Fruit fly (Drosophila melanogaster) whole organism, pupa: Measurements from ENCODE around the gene CG9616.
A peak's percentile ranks its signal among the peaks of the same experiment; 100 is the strongest.

Experiments used
- CG10348 ChIP-seq: fragments of 200-800 bp; sonication (Bioruptor generic); IDR thresholded peaks from 2 replicates; pipeline ENCODE4 v1.3.6; 2022; ENCODE audit warnings: missing biosample characterization, missing genetic modification characterization
- CG12605 ChIP-seq: fragments of 200-800 bp; sonication (Bioruptor generic); IDR thresholded peaks from 2 replicates; pipeline ENCODE4 v1.3.6; 2022; ENCODE audit warnings: missing biosample characterization, missing genetic modification characterization
- CG13204 ChIP-seq: fragments of 200-800 bp; sonication (Bioruptor generic); optimal IDR thresholded peaks from 2 replicates; lab custom pipeline; 2018; ENCODE audit warnings: missing biosample characterization, mild to moderate bottlenecking, missing genetic modification characterization, moderate library complexity
- CG14655 ChIP-seq: fragments of 200-800 bp; sonication (Bioruptor generic); optimal IDR thresholded peaks from 3 replicates; lab custom pipeline; 2017; ENCODE audit warnings: mild to moderate bottlenecking, missing biosample characterization, missing genetic modification reagents, missing genetic modification characterization
- CG15710 ChIP-seq: fragments of 200-800 bp; sonication (Bioruptor generic); optimal IDR thresholded peaks from 2 replicates; lab custom pipeline; 2018; ENCODE audit warnings: missing biosample characterization, mild to moderate bottlenecking, missing genetic modification characterization, moderate library complexity
- CG17806 ChIP-seq: fragments of 200-800 bp; sonication (Bioruptor generic); optimal IDR thresholded peaks from 2 replicates; lab custom pipeline; 2018; ENCODE audit warnings: missing biosample characterization, mild to moderate bottlenecking, missing genetic modification characterization, moderate library complexity
- CG32121 ChIP-seq: fragments of 200-800 bp; sonication (Bioruptor generic); IDR thresholded peaks from 2 replicates; pipeline ENCODE4 v1.3.6; 2022; ENCODE audit warnings: missing biosample characterization, missing genetic modification characterization
- CG34367 ChIP-seq: fragments of 200-800 bp; sonication (Bioruptor generic); optimal IDR thresholded peaks from 2 replicates; lab custom pipeline; 2018; ENCODE audit warnings: missing biosample characterization, mild to moderate bottlenecking, missing genetic modification characterization
- CG4496 ChIP-seq: fragments of 200-800 bp; sonication (Bioruptor generic); IDR thresholded peaks from 3 replicates; pipeline ENCODE4 v1.3.6; 2022; ENCODE audit warnings: missing biosample characterization, missing genetic modification characterization
- CG8159 ChIP-seq: fragments of 200-800 bp; sonication (Bioruptor generic); optimal IDR thresholded peaks from 3 replicates; lab custom pipeline; 2018; ENCODE audit warnings: missing biosample characterization, mild to moderate bottlenecking, missing genetic modification characterization, moderate library complexity
- CG8301 ChIP-seq: fragments of 200-800 bp; sonication (Bioruptor generic); optimal IDR thresholded peaks from 2 replicates; lab custom pipeline; 2018; ENCODE audit warnings: missing biosample characterization, mild to moderate bottlenecking, missing genetic modification characterization
- CG9948 ChIP-seq: fragments of 200-800 bp; sonication (Bioruptor generic); optimal IDR thresholded peaks from 2 replicates; lab custom pipeline; 2018; ENCODE audit warnings: missing biosample characterization, mild to moderate bottlenecking, missing genetic modification characterization, moderate library complexity
- D1 ChIP-seq: fragments of 200-800 bp; sonication (Bioruptor generic); optimal IDR thresholded peaks from 2 replicates; lab custom pipeline; 2018; ENCODE audit warnings: missing biosample characterization, mild to moderate bottlenecking, missing genetic modification characterization, moderate library complexity
- EcR ChIP-seq: fragments of 200-800 bp; sonication (Bioruptor generic); optimal IDR thresholded peaks from 3 replicates; lab custom pipeline; 2019; ENCODE audit warnings: missing biosample characterization, missing genetic modification characterization, mild to moderate bottlenecking, moderate library complexity, missing genetic modification reagents
- Ets98B ChIP-seq: fragments of 200-800 bp; sonication (Bioruptor generic); IDR thresholded peaks from 2 replicates; pipeline ENCODE4 v1.3.6; 2022; ENCODE audit warnings: missing biosample characterization, missing genetic modification characterization
- Pif1A ChIP-seq: fragments of 200-800 bp; sonication (Bioruptor generic); optimal IDR thresholded peaks from 3 replicates; lab custom pipeline; 2016; ENCODE audit warnings: missing biosample characterization, missing genetic modification characterization
- Pif1B ChIP-seq: fragments of 200-800 bp; sonication (Bioruptor generic); optimal IDR thresholded peaks from 3 replicates; lab custom pipeline; 2016; ENCODE audit warnings: missing biosample characterization, missing genetic modification characterization
- Snoo ChIP-seq: fragments of 200-800 bp; sonication (Bioruptor generic); optimal IDR thresholded peaks from 3 replicates; lab custom pipeline; 2017; ENCODE audit warnings: missing biosample characterization, mild to moderate bottlenecking, missing genetic modification characterization, inconsistent platforms
- fd96Ca ChIP-seq: fragments of 200-800 bp; sonication (Bioruptor generic); IDR thresholded peaks from 3 replicates; pipeline ENCODE4 v1.3.6; 2022; ENCODE audit warnings: missing biosample characterization, missing genetic modification characterization
- gl ChIP-seq: fragments of 200-800 bp; sonication (Bioruptor generic); optimal IDR thresholded peaks from 2 replicates; lab custom pipeline; 2018; ENCODE audit warnings: missing biosample characterization, mild to moderate bottlenecking, missing genetic modification characterization
- rn ChIP-seq: fragments of 200-800 bp; sonication (Bioruptor generic); IDR thresholded peaks from 2 replicates; pipeline ENCODE4 v1.3.6; 2022; ENCODE audit warnings: missing biosample characterization, missing genetic modification characterization

The CG9616 gene

DNA sequence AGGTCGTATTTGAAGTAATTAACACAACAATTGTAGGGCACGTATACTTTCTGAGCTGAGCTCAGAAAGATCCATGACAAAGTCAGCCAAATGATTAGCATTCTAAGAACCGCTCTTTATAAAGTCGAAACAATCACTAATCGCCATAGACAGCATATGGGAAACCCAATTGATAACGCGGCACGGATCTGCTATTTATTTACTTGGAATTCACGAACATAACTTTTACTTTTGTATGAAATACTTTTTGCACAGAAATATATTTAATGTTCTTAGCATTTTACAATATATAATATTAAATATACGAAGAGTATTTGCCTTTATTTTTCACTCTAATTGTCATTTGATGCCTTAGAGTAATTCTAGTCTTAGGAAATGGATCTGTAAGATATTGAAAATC is 694 bp downstream of the CG9616 start, which contains the start of gene CG43291:
Gene CG43291, minus strand, starts transcription at position 101 of the 400 bp plus-strand sequence.
- no peak for TF ChIP-seq gl (tag; lab: Kevin White, UChicago)
- TF ChIP-seq CG9948 (tag; lab: Kevin White, UChicago): no peak
- no peak for TF ChIP-seq CG15710 (tag; lab: Kevin White, UChicago)
- no peak for TF ChIP-seq CG10348 (GFP tag; lab: Robert Waterston, UW)
- no peak for TF ChIP-seq CG8301 (tag; lab: Kevin White, UChicago)
- no peak for TF ChIP-seq Pif1A (GFP tag; lab: Kevin White, UChicago)
- TF ChIP-seq CG14655 (GFP tag; lab: Kevin White, UChicago): no peak
- TF ChIP-seq rn (GFP tag; lab: Robert Waterston, UW): no peak
- TF ChIP-seq, all 21 proteins: peak for 0

DNA sequence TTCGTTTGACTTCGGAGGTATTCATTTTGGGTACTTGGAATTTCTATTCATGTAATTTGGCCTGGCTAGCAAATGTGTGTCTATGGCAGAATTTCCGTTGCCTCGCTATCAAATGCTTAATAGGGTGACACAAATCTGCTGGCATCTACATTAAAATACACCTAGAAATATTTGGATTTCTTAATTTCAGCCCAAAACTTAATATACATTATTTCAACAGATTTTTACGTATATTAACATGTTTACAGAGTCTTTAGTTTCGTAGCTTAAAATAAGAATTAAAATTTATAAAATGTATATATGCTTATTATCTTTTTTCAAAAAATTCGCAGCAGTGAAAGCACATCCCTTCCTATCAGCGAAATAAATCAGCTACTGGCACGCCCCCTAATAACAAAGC is 16.2 kb downstream of the CG9616 start, which contains the start of gene CG9624:
Gene CG9624, minus strand, starts transcription at position 101 of the 400 bp plus-strand sequence.
- TF ChIP-seq CG32121 (GFP tag; lab: Robert Waterston, UW) (no peak), CG34367 (no peak), Ets98B (GFP tag; lab: Robert Waterston, UW) (no peak), Snoo (no peak)

DNA sequence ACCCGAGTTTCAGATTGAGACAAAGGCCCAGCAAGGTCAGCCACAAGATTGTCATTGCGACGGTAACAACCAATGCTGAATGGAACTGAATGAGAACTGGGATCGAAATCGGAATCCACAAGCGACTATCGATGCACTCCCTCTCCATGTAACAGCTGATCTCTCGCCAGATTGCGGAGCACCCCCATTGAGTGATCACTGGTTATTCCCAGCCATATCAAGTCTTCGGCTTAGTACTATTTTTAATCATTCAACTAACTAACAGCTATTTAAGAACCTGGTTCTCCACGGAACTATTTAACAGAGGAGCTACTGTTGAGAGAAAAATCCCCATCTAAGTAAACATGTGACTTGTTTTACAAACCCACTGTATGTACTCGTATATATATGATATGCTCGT is 18.6 kb downstream of the CG9616 start, which contains the start of gene CG9631:
Gene CG9631, minus strand, starts transcription at position 101 of the 400 bp plus-strand sequence.
- TF ChIP-seq Snoo: no peak
- TF ChIP-seq CG32121 (GFP tag; lab: Robert Waterston, UW): no peak
- no peak for TF ChIP-seq Ets98B (GFP tag; lab: Robert Waterston, UW)
- TF ChIP-seq CG34367: no peak
- no peak for TF ChIP-seq rn (GFP tag; lab: Robert Waterston, UW)
- no peak for TF ChIP-seq CG8301 (tag; lab: Kevin White, UChicago)
- no peak for TF ChIP-seq CG17806
- no peak for TF ChIP-seq CG4496
- TF ChIP-seq fd96Ca (GFP tag; lab: Robert Waterston, UW): no peak
- no peak for TF ChIP-seq CG8159 (tag; lab: Kevin White, UChicago)
- TF ChIP-seq Pif1B (GFP tag; lab: Kevin White, UChicago): no peak
- TF ChIP-seq CG10348 (GFP tag; lab: Robert Waterston, UW): no peak
- TF ChIP-seq CG15710 (tag; lab: Kevin White, UChicago): no peak
- no peak for TF ChIP-seq D1 (tag; lab: Kevin White, UChicago)
- TF ChIP-seq CG12605 (GFP tag; lab: Robert Waterston, UW): no peak
- TF ChIP-seq CG9948 (tag; lab: Kevin White, UChicago): no peak
- no peak for TF ChIP-seq gl (tag; lab: Kevin White, UChicago)
- TF ChIP-seq EcR: no peak

dm6 chr3R:14224105-14224574 is 21.1 kb downstream of the CG9616 start, which contains the start of gene Sp212:
Sp212 (minus strand) TSS chr3R:14224155.
- TF ChIP-seq CG12605 (GFP tag; lab: Robert Waterston, UW): no peak
- no peak for TF ChIP-seq CG34367
- peak; percentile 52 for TF ChIP-seq CG14655 (GFP tag; lab: Kevin White, UChicago)
- TF ChIP-seq D1 (tag; lab: Kevin White, UChicago): no peak
- TF ChIP-seq Pif1A (GFP tag; lab: Kevin White, UChicago): no peak
- no peak for TF ChIP-seq CG32121 (GFP tag; lab: Robert Waterston, UW)
- TF ChIP-seq EcR: no peak
- peak; percentile 40 for TF ChIP-seq CG8159 (tag; lab: Kevin White, UChicago)
- no peak for TF ChIP-seq Ets98B (GFP tag; lab: Robert Waterston, UW)
- TF ChIP-seq CG8301 (tag; lab: Kevin White, UChicago): peak; percentile 45
- no peak for TF ChIP-seq CG10348 (GFP tag; lab: Robert Waterston, UW)

DNA sequence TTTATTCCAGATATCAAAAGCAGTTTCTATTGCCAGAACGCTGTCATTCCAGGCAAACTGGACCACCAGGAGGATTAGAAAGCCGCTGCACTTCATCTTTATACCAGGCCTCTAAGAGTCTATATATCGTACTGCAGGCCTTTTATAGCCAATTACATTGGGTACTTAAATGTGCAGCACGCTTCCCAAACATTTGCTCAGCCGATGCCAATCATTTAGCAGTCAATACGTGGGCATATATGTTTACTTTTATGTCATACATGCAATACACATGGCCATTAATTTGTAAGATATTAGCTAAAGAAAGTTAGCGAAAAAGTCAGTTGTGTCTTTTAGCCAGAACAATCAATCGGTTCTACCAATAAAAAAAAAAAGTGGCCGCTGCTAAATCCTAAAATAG is 23.8 kb downstream of the CG9616 start, which contains the start of gene CG33109:
Gene CG33109, minus strand, starts transcription at position 101 of the 400 bp plus-strand sequence.
- TF ChIP-seq Pif1B (GFP tag; lab: Kevin White, UChicago) (no peak), D1 (tag; lab: Kevin White, UChicago) (no peak), Snoo (no peak), gl (tag; lab: Kevin White, UChicago) (no peak), CG4496 (no peak), Ets98B (GFP tag; lab: Robert Waterston, UW) (no peak), CG8301 (tag; lab: Kevin White, UChicago) (no peak), CG13204 (GFP tag; lab: Kevin White, UChicago) (no peak), CG9948 (tag; lab: Kevin White, UChicago) (no peak), CG17806 (no peak), Pif1A (GFP tag; lab: Kevin White, UChicago) (no peak)

DNA sequence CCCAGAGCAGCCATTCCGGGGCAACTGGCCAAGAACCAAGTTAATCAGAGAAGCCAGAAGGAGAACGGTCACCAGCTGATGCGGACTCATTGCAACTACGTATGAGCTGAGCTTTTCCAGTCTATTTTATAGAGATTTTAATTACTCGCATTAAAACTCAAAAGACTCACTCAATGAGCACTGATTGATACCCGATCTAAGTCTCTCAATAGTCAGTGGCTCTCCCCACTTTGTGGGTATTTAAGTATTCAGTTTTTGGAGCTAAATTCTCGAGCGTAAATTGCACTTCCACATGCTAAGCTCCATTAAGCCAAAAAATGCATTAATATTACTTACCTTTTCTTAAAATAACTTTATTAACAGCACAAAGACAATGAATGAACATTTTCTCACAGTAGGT is 25.2 kb downstream of the CG9616 start, which contains the start of gene CG31326:
Gene CG31326, minus strand, starts transcription at position 101 of the 400 bp plus-strand sequence.
- no peak for TF ChIP-seq CG9948 (tag; lab: Kevin White, UChicago)
- no peak for TF ChIP-seq Pif1B (GFP tag; lab: Kevin White, UChicago)
- no peak for TF ChIP-seq CG4496

- TF ChIP-seq CG4496: peak; percentile 63; the same call in 1 of the 3 replicates
- no peak for TF ChIP-seq CG10348 (GFP tag; lab: Robert Waterston, UW)
- TF ChIP-seq fd96Ca (GFP tag; lab: Robert Waterston, UW): peak; percentile 46; the same call in 1 of the 3 replicates
- peak; percentile 39; the same call in 1 of the 2 replicates for TF ChIP-seq CG32121 (GFP tag; lab: Robert Waterston, UW)
- no peak for TF ChIP-seq CG13204 (GFP tag; lab: Kevin White, UChicago)
- TF ChIP-seq Ets98B (GFP tag; lab: Robert Waterston, UW): peak; percentile 32; the same call in 1 of the 2 replicates
Measured at dm6 chr3R:14217839-14218238, 27.4 kb downstream of the CG9616 start, which contains the start of gene CG9649. CG9649 (minus strand) TSS chr3R:14217882.
